Fruit fly (Drosophila melanogaster): ENCODE data around the gene Gug.

The Gug gene

DNA sequence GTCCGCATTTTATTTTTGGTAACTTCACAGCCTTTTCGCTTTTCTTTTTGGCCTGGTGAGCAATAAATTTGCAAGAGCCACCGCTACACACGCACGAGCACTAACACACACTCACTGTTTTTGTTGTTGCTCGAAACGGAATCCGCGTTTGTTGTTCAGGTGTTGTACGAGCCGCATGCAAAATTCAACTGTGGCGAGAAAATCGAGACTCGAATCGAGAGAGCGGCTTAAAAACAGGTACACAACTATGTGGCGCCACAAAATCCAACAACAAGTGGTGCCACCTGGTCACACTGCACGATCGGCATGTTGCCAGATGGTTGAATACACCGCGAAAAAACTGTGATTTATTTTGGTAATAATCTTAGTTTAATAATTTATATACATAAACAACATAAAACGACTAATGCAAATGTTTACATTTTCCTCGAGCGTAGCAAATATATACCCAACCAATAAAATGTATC, 57.3 kb downstream of the Gug start, which contains the start of gene CG43163 (continued):
- peak; percentile 7 for TF ChIP-seq Myb (GFP tag; optimal IDR thresholded peaks at IDR 0.05)
- TF ChIP-seq CG31365 (tag; optimal IDR thresholded peaks at IDR 0.05): no peak
- peak; percentile 22 for TF ChIP-seq bab2 (GFP tag; optimal IDR thresholded peaks at IDR 0.05)
- TF ChIP-seq CG11398 (GFP tag; optimal IDR thresholded peaks at IDR 0.05): no peak
- TF ChIP-seq oc (tag; optimal IDR thresholded peaks at IDR 0.05): peak; percentile 73
- peak in 1 of 3 experiments; percentile 56 for TF ChIP-seq lola (GFP tag; optimal IDR thresholded peaks at IDR 0.05)
- peak; percentile 80 for TF ChIP-seq CG1603 (tag; optimal IDR thresholded peaks at IDR 0.05)
- peak; percentile 68 for TF ChIP-seq gsb-n (tag; optimal IDR thresholded peaks at IDR 0.05)
- TF ChIP-seq vvl (GFP tag; IDR thresholded peaks at IDR 0.05): peak; percentile 88
- TF ChIP-seq scrt (GFP tag; optimal IDR thresholded peaks at IDR 0.05): peak; percentile 25
- TF ChIP-seq ab (GFP tag; optimal IDR thresholded peaks at IDR 0.05): no peak
- peak; percentile 73 for TF ChIP-seq CTCF (GFP tag; optimal IDR thresholded peaks at IDR 0.05)
- TF ChIP-seq ham (GFP tag; IDR thresholded peaks at IDR 0.05): no peak
- TF ChIP-seq bsh (GFP tag; optimal IDR thresholded peaks at IDR 0.05): peak in 1 of 2 experiments; percentile 76
- peak; percentile 37 for TF ChIP-seq CG10431 (GFP tag; optimal IDR thresholded peaks at IDR 0.05)
- peak; percentile 17 for TF ChIP-seq CG18764 (GFP tag; optimal IDR thresholded peaks at IDR 0.05)
- no peak for TF ChIP-seq Hr39 (optimal IDR thresholded peaks at IDR 0.05)
- no peak for TF ChIP-seq CG13624 (GFP tag; optimal IDR thresholded peaks at IDR 0.05)
- TF ChIP-seq seq (GFP tag; IDR thresholded peaks at IDR 0.05): no peak
- TF ChIP-seq CG9215 (GFP tag; IDR thresholded peaks at IDR 0.05): peak; percentile 37; the same call in 1 of the 2 replicates
- no peak for TF ChIP-seq odd (GFP tag; optimal IDR thresholded peaks at IDR 0.05)
- no peak for TF ChIP-seq CG17568 (GFP tag; optimal IDR thresholded peaks at IDR 0.05)
- peak; percentile 84 for TF ChIP-seq unpg (GFP tag; optimal IDR thresholded peaks at IDR 0.05)
- peak; percentile 99 for TF ChIP-seq CG15479 (GFP tag; optimal IDR thresholded peaks at IDR 0.05)
- TF ChIP-seq CG18599 (GFP tag; optimal IDR thresholded peaks at IDR 0.05): peak; percentile 54
- peak; percentile 61 for TF ChIP-seq Meics (GFP tag; optimal IDR thresholded peaks at IDR 0.05)
- peak; percentile 66 for TF ChIP-seq gcm (GFP tag; optimal IDR thresholded peaks at IDR 0.05)
- peak; percentile 61 for TF ChIP-seq az2 (GFP tag; optimal IDR thresholded peaks at IDR 0.05)
- peak; percentile 53 for TF ChIP-seq sd (tag; optimal IDR thresholded peaks at IDR 0.05)
- peak; percentile 61; the same call in 1 of the 2 replicates for TF ChIP-seq lmd (GFP tag; IDR thresholded peaks at IDR 0.05)
- TF ChIP-seq HmgZ (tag; optimal IDR thresholded peaks at IDR 0.05): peak; percentile 67
- peak in 1 of 2 experiments; percentile 32 for TF ChIP-seq crp (GFP tag; optimal IDR thresholded peaks at IDR 0.05)
- peak; percentile 47 for TF ChIP-seq CG30431 (GFP tag; optimal IDR thresholded peaks at IDR 0.05)
- TF ChIP-seq CG34224 (GFP tag; IDR thresholded peaks at IDR 0.05; ENCODE audit: partially characterized antibody): no peak
- TF ChIP-seq CG2120 (GFP tag; optimal IDR thresholded peaks at IDR 0.05): peak; percentile 76
- no peak for TF ChIP-seq CG33557 (GFP tag; optimal IDR thresholded peaks at IDR 0.05)
- TF ChIP-seq Poxn (GFP tag; IDR thresholded peaks at IDR 0.05): no peak
- TF ChIP-seq CG4360 (GFP tag; IDR thresholded peaks at IDR 0.05): peak; percentile 85
- peak; percentile 52 for TF ChIP-seq Chrac-16 (GFP tag; optimal IDR thresholded peaks at IDR 0.05)
- TF ChIP-seq sisA (GFP tag; IDR thresholded peaks at IDR 0.05): peak; percentile 73
- TF ChIP-seq CG10959 (GFP tag; IDR thresholded peaks at IDR 0.05): peak; percentile 46
- TF ChIP-seq CG9609 (GFP tag; optimal IDR thresholded peaks at IDR 0.05): peak; percentile 6
- 0 out of 2 replicates have a peak, but pooled peaks have one; percentile 17 for TF ChIP-seq CG10321 (GFP tag; IDR thresholded peaks at IDR 0.05)
- TF ChIP-seq kay (GFP tag; optimal IDR thresholded peaks at IDR 0.05): no peak
- TF ChIP-seq onecut (GFP tag; IDR thresholded peaks at IDR 0.05): peak; percentile 44; the same call in 1 of the 2 replicates
- no peak for TF ChIP-seq CG4854 (GFP tag; optimal IDR thresholded peaks at IDR 0.05)
- TF ChIP-seq CG10979 (tag; optimal IDR thresholded peaks at IDR 0.05): peak; percentile 71
- TF ChIP-seq ems (GFP tag; optimal IDR thresholded peaks at IDR 0.05): peak; percentile 43
- peak; percentile 27 for TF ChIP-seq CG5180 (GFP tag; optimal IDR thresholded peaks at IDR 0.05)
- peak; percentile 32; the same call in 1 of the 2 replicates for TF ChIP-seq hbn (GFP tag; IDR thresholded peaks at IDR 0.05; ENCODE audit: partially characterized antibody)
- TF ChIP-seq org-1 (GFP tag; optimal IDR thresholded peaks at IDR 0.05): peak; percentile 12

Measured in whole organism, embryonic.